Fruit fly (Drosophila melanogaster) Kc167 (cell line): ENCODE data around the gene RYa-R.

ENCODE experiments used
- Myc ChIP-seq: fragments of >200 bp; optimal IDR thresholded peaks from 2 replicates; lab custom pipeline; 2017; ENCODE audit warnings: missing external identifiers
- Sin3A ChIP-seq: fragments of >200 bp; optimal IDR thresholded peaks from 2 replicates; lab custom pipeline; 2018; ENCODE audit warnings: missing external identifiers
- h ChIP-seq: fragments of >200 bp; optimal IDR thresholded peaks from 3 replicates; lab custom pipeline; 2018; ENCODE audit warnings: missing external identifiers
- insv ChIP-seq: fragments of >200 bp; optimal IDR thresholded peaks from 3 replicates; lab custom pipeline; 2018; ENCODE audit warnings: missing external identifiers
- psq ChIP-seq: fragments of >200 bp; optimal IDR thresholded peaks from 2 replicates; lab custom pipeline; 2017; ENCODE audit warnings: missing external identifiers
- ttk ChIP-seq: sonication (Bioruptor generic); optimal IDR thresholded peaks from 2 replicates; lab custom pipeline; 2017; ENCODE audit warnings: missing external identifiers

RYa-R gene

DNA sequence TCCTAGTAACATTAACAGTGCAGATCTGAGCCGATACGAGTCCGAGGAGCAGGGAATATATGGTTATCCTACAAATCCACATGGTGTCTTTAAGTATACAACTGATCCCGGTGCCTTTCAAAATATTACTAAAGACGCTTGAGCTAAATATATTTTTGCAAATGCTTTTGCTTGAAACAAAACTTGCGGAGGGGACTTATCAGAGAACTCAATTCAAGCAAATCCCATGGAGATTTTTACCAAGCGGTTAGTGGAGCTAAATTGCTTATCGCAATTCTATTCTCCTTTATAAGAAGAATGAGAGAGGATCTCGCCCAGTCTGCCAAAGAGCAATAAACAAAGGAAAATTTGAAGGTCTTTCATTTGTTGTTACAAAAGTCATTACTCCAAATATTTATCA, 102.8 kb downstream of the RYa-R start, which contains the start of gene eater:
TSS of gene eater (minus strand) at position 101 of the 400 bp plus-strand sequence.
- TF ChIP-seq Myc (lab: Kevin White, UChicago) (no peak), ttk (lab: Kevin White, UChicago) (no peak), insv (lab: Kevin White, UChicago) (no peak), Sin3A (lab: Kevin White, UChicago) (no peak), h (lab: Kevin White, UChicago) (no peak), psq (lab: Kevin White, UChicago) (no peak)

DNA sequence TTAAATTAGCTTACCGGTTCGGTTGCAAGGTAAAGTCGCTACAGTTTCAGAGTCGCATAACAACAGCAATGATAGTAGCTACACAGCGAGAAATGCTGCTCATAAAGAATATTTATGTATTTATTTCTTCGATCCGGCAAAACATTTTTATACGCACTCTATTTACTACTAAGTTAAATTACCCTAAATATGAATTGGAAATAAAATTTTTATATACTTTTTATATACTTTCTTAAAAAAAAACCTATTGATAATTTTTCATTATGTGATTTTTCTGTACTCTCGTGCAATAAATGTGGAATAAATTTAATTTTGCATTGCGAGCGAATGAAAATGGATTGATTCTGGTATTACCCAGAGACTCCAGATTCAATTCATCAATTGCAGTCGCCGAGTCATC, 104.2 kb downstream of the RYa-R start, which contains the start of gene Jhbp11:
TSS of gene Jhbp11 (plus strand) at position 301 of the 400 bp plus-strand sequence.
- TF ChIP-seq ttk (lab: Kevin White, UChicago): no peak

DNA sequence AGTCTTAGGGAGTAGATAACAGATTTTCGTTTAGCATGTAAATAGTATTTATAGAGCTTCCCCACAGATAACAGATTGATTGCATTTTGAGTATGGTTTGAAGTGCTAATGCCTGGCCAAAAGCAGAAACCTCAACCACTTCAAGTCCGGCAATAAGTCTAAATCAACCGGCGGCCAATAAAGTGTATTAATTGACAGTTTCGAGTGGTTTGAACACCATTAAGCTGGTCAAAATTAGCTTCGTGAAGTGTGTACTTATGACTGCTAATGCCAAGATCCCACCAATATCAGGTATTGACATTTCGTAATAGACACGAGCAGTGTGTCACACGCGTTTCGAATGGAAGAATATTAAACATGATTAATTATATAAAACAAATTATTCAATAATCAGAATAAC, 108.7 kb downstream of the RYa-R start:
- TF ChIP-seq psq (lab: Kevin White, UChicago) (no peak), insv (lab: Kevin White, UChicago) (no peak)

DNA sequence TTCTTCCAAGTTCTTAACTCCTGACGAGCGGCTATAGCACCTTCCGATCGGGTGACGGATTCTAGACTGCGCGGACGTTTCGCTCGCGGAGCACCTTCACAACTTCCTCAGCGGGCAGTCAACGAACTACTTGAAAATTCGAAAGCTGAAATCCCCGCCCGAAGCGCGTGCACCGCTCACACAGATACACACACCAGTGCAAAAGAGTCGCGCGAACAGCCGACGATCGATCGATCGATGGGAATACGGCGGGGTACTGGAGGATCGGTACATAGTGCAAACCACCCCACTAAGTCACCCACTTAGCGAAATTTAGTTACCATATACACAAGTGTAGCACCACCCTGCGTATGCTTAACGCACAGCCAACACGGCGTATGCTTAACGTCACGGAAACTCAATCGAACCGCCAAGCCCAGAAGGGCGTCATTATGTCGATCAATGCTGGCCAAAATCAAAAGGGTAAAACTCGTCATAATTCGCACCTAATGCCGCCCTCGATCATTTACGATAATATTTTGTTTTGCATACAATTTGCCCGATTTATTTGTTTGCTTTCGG, 109.4 kb downstream of the RYa-R start, which contains the start of gene CAH9:
TSS of gene CAH9 (minus strand) at position 51 of the 561 bp plus-strand sequence.
- no peak for TF ChIP-seq h (lab: Kevin White, UChicago)
